Fruit fly (Drosophila melanogaster) whole organism, embryonic: Measurements from ENCODE around the gene CG5934.

Source experiments
- Abd-B ChIP-seq: fragments of 200-800 bp; sonication (Bioruptor generic); optimal IDR thresholded peaks from 2 replicates; lab custom pipeline; 2018; ENCODE audit warnings: missing biosample characterization, mild to moderate bottlenecking, missing genetic modification characterization, moderate library complexity
- CG10654 ChIP-seq: fragments of 200-800 bp; sonication (Bioruptor generic); optimal IDR thresholded peaks from 2 replicates; lab custom pipeline; 2016; ENCODE audit warnings: missing biosample characterization, missing genetic modification characterization
- CG11085 ChIP-seq: fragments of 200-800 bp; sonication (Bioruptor generic); IDR thresholded peaks from 2 replicates; pipeline ENCODE4 v1.3.6; 2022; ENCODE audit warnings: missing biosample characterization, missing genetic modification characterization
- CG11398 ChIP-seq: fragments of 200-800 bp; sonication (Bioruptor generic); optimal IDR thresholded peaks from 2 replicates; lab custom pipeline; 2016; ENCODE audit warnings: missing biosample characterization, missing genetic modification characterization
- CG11456 ChIP-seq: fragments of 200-800 bp; sonication (Bioruptor generic); IDR thresholded peaks from 3 replicates; pipeline ENCODE4 v1.3.6; 2022; ENCODE audit warnings: missing biosample characterization, missing genetic modification characterization
- CG12104 ChIP-seq: fragments of 200-800 bp; sonication (Bioruptor generic); optimal IDR thresholded peaks from 3 replicates; lab custom pipeline; 2016; ENCODE audit warnings: missing biosample characterization, missing genetic modification characterization
- CG12219 ChIP-seq: fragments of 200-800 bp; sonication (Bioruptor generic); optimal IDR thresholded peaks from 3 replicates; lab custom pipeline; 2018; ENCODE audit warnings: missing biosample characterization, mild to moderate bottlenecking, missing genetic modification characterization
- CG12659 ChIP-seq: fragments of 200-800 bp; sonication (Bioruptor generic); optimal IDR thresholded peaks from 3 replicates; lab custom pipeline; 2017; ENCODE audit warnings: mild to moderate bottlenecking, missing biosample characterization, missing genetic modification reagents, missing genetic modification characterization
- CG12769 ChIP-seq: fragments of 200-800 bp; sonication (Bioruptor generic); optimal IDR thresholded peaks from 2 replicates; lab custom pipeline; 2019; ENCODE audit warnings: missing biosample characterization, mild to moderate bottlenecking, missing genetic modification characterization, moderate library complexity
- CG13123 ChIP-seq: fragments of 200-800 bp; sonication (Bioruptor generic); optimal IDR thresholded peaks from 2 replicates; lab custom pipeline; 2016; ENCODE audit warnings: missing biosample characterization, missing genetic modification characterization
- CG13296 ChIP-seq: fragments of 200-800 bp; sonication (Bioruptor generic); optimal IDR thresholded peaks from 3 replicates; lab custom pipeline; 2018; ENCODE audit warnings: missing biosample characterization, mild to moderate bottlenecking, missing genetic modification characterization
- CG13775 ChIP-seq: fragments of 200-800 bp; sonication (Bioruptor generic); optimal IDR thresholded peaks from 3 replicates; lab custom pipeline; 2017; ENCODE audit warnings: missing biosample characterization, mild to moderate bottlenecking, missing genetic modification characterization
- CG14441 ChIP-seq: fragments of 200-800 bp; sonication (Bioruptor generic); IDR thresholded peaks from 2 replicates; pipeline ENCODE4 v1.3.6; 2022; ENCODE audit warnings: missing biosample characterization, missing genetic modification characterization
- CG15011 ChIP-seq: fragments of 200-800 bp; sonication (Bioruptor generic); optimal IDR thresholded peaks from 3 replicates; lab custom pipeline; 2018; ENCODE audit warnings: missing biosample characterization, mild to moderate bottlenecking, missing genetic modification characterization
- CG16779 ChIP-seq: fragments of 200-800 bp; sonication (Bioruptor generic); IDR thresholded peaks from 2 replicates; pipeline ENCODE4 v1.3.6; 2022; ENCODE audit warnings: missing biosample characterization, missing genetic modification characterization
- CG18011 ChIP-seq: fragments of 200-800 bp; sonication (Bioruptor generic); optimal IDR thresholded peaks from 2 replicates; lab custom pipeline; 2017; ENCODE audit warnings: missing biosample characterization, missing genetic modification characterization, mild to moderate bottlenecking, moderate library complexity, missing genotype
- CG2889 ChIP-seq: fragments of 200-800 bp; sonication (Bioruptor generic); IDR thresholded peaks from 3 replicates; pipeline ENCODE4 v1.3.6; 2022; ENCODE audit warnings: missing biosample characterization, missing genetic modification characterization
- CG31365 ChIP-seq: fragments of 200-800 bp; sonication (Bioruptor generic); optimal IDR thresholded peaks from 2 replicates; lab custom pipeline; 2018; ENCODE audit warnings: missing biosample characterization, mild to moderate bottlenecking, missing genetic modification characterization
- CG3281 ChIP-seq: fragments of 200-800 bp; sonication (Bioruptor generic); optimal IDR thresholded peaks from 3 replicates; lab custom pipeline; 2017; ENCODE audit warnings: missing biosample characterization, mild to moderate bottlenecking, missing genetic modification characterization
- CG42726 ChIP-seq: fragments of 200-800 bp; sonication (Bioruptor generic); IDR thresholded peaks from 2 replicates; pipeline ENCODE4 v1.3.6; 2022; ENCODE audit warnings: missing biosample characterization, missing genetic modification characterization; ENCODE audit not compliant: partially characterized antibody
- CG4404 ChIP-seq: fragments of 200-800 bp; sonication (Bioruptor generic); IDR thresholded peaks from 2 replicates; pipeline ENCODE4 v1.3.6; 2022; ENCODE audit warnings: missing biosample characterization, missing genetic modification characterization
- CG4707 ChIP-seq: fragments of 200-800 bp; sonication (Bioruptor generic); optimal IDR thresholded peaks from 2 replicates; lab custom pipeline; 2018; ENCODE audit warnings: missing biosample characterization, mild to moderate bottlenecking, missing genetic modification characterization, moderate library complexity
- CG6254 ChIP-seq: fragments of 200-800 bp; sonication (Bioruptor generic); optimal IDR thresholded peaks from 3 replicates; lab custom pipeline; 2017; ENCODE audit warnings: mild to moderate bottlenecking, missing biosample characterization, missing genetic modification reagents, missing genetic modification characterization
- CG7928 ChIP-seq: fragments of 200-800 bp; sonication (Bioruptor generic); optimal IDR thresholded peaks from 2 replicates; lab custom pipeline; 2017; ENCODE audit warnings: missing biosample characterization, mild to moderate bottlenecking, missing genetic modification characterization
- CrebB ChIP-seq: fragments of 200-800 bp; sonication (Bioruptor generic); optimal IDR thresholded peaks from 3 replicates; lab custom pipeline; 2018; ENCODE audit warnings: missing biosample characterization, mild to moderate bottlenecking, missing genetic modification characterization
- D19A ChIP-seq: fragments of 200-800 bp; optimal IDR thresholded peaks from 3 replicates; lab custom pipeline; 2019; ENCODE audit warnings: missing biosample characterization, mild to moderate bottlenecking, missing genetic modification characterization, moderate library complexity
- Gug ChIP-seq: fragments of 200-800 bp; sonication (Bioruptor generic); IDR thresholded peaks from 4 replicates; pipeline ENCODE4 v1.3.6; 2022; ENCODE audit warnings: missing biosample characterization, missing genetic modification characterization
- HLH54F ChIP-seq: fragments of 200-800 bp; sonication (Bioruptor generic); optimal IDR thresholded peaks from 3 replicates; lab custom pipeline; 2016; ENCODE audit warnings: missing biosample characterization, missing genetic modification characterization
- HmgD ChIP-seq: fragments of 200-800 bp; sonication (Bioruptor generic); optimal IDR thresholded peaks from 3 replicates; lab custom pipeline; 2016; ENCODE audit warnings: missing biosample characterization, missing genetic modification characterization
- Rfx ChIP-seq: fragments of 200-800 bp; sonication (Bioruptor generic); IDR thresholded peaks from 2 replicates; pipeline ENCODE4 v1.3.6; 2022; ENCODE audit warnings: missing biosample characterization, missing genetic modification characterization
- Sry-β ChIP-seq: fragments of 200-800 bp; sonication (Bioruptor generic); optimal IDR thresholded peaks from 2 replicates; lab custom pipeline; 2018; ENCODE audit warnings: missing biosample characterization, mild to moderate bottlenecking, missing genetic modification characterization, moderate library complexity
- al ChIP-seq: fragments of 200-800 bp; sonication (Bioruptor generic); IDR thresholded peaks from 2 replicates; pipeline ENCODE4 v1.3.6; 2022; ENCODE audit warnings: missing biosample characterization, missing genetic modification characterization
- ash1 ChIP-seq: fragments of 200-800 bp; sonication (Bioruptor generic); optimal IDR thresholded peaks from 2 replicates; lab custom pipeline; 2018; ENCODE audit warnings: missing biosample characterization, mild to moderate bottlenecking, missing genetic modification characterization
- chm ChIP-seq: fragments of 200-800 bp; sonication (Bioruptor generic); IDR thresholded peaks from 2 replicates; pipeline ENCODE4 v1.3.6; 2022; ENCODE audit warnings: missing biosample characterization, missing genetic modification characterization
- chn ChIP-seq: fragments of 200-800 bp; sonication (Bioruptor generic); optimal IDR thresholded peaks from 2 replicates; lab custom pipeline; 2016; ENCODE audit warnings: missing biosample characterization, missing genetic modification characterization
- dimm ChIP-seq: fragments of 200-800 bp; sonication (Bioruptor generic); IDR thresholded peaks from 2 replicates; pipeline ENCODE4 v1.3.6; 2022; ENCODE audit warnings: missing biosample characterization, missing genetic modification characterization
- ems ChIP-seq: fragments of 200-800 bp; sonication (Bioruptor generic); optimal IDR thresholded peaks from 3 replicates; lab custom pipeline; 2016; ENCODE audit warnings: missing biosample characterization, missing genetic modification characterization
- ham ChIP-seq: fragments of 200-800 bp; sonication (Bioruptor generic); IDR thresholded peaks from 2 replicates; pipeline ENCODE4 v1.3.6; 2022; ENCODE audit warnings: missing biosample characterization, missing genetic modification characterization
- hkb ChIP-seq, 2 experiments: fragments of 200-800 bp in 1 of 2; fragments of >200 bp in 1 of 2; sonication (Bioruptor generic) in 1 of 2; IDR thresholded peaks in 1 of 2; optimal IDR thresholded peaks in 1 of 2; 2 replicates each; pipeline versions ENCODE4 v1.3.6 to Lab custom; 2017 to 2022; ENCODE audit warnings: missing biosample characterization in 1 of 2, missing genetic modification characterization in 1 of 2
- hth ChIP-seq: fragments of >200 bp; optimal IDR thresholded peaks from 2 replicates; lab custom pipeline; 2017; ENCODE audit warnings: inconsistent platforms
- jumu ChIP-seq: fragments of 200-800 bp; sonication (Bioruptor generic); optimal IDR thresholded peaks from 3 replicates; lab custom pipeline; 2016; ENCODE audit warnings: missing biosample characterization, missing genetic modification characterization
- odd ChIP-seq: fragments of 200-800 bp; sonication (Bioruptor generic); optimal IDR thresholded peaks from 2 replicates; lab custom pipeline; 2017; ENCODE audit warnings: missing biosample characterization, mild to moderate bottlenecking, missing genetic modification characterization
- otp ChIP-seq: fragments of 200-800 bp; sonication (Bioruptor generic); IDR thresholded peaks from 3 replicates; pipeline ENCODE4, ENCODE4 v1.3.6; 2022; ENCODE audit warnings: missing biosample characterization, missing genetic modification characterization
- pfk ChIP-seq: fragments of 200-800 bp; sonication (Bioruptor generic); optimal IDR thresholded peaks from 2 replicates; lab custom pipeline; 2018; ENCODE audit warnings: missing biosample characterization, mild to moderate bottlenecking, missing genetic modification characterization, moderate library complexity
- rib ChIP-seq: fragments of 200-800 bp; sonication (Bioruptor generic); IDR thresholded peaks from 2 replicates; pipeline ENCODE4 v1.3.6; 2022; ENCODE audit warnings: missing biosample characterization, missing genetic modification characterization
- run ChIP-seq: fragments of 200-800 bp; sonication (Bioruptor generic); optimal IDR thresholded peaks from 3 replicates; lab custom pipeline; 2018; ENCODE audit warnings: missing biosample characterization, mild to moderate bottlenecking, missing genetic modification characterization
- ssp ChIP-seq: fragments of 200-800 bp; sonication (Bioruptor generic); IDR thresholded peaks from 2 replicates; pipeline ENCODE4 v1.3.6; 2022; ENCODE audit warnings: missing biosample characterization, missing genetic modification characterization
- stc ChIP-seq: fragments of 200-800 bp; sonication (Bioruptor generic); IDR thresholded peaks from 2 replicates; pipeline ENCODE4 v1.3.6; 2022; ENCODE audit warnings: missing biosample characterization, missing genetic modification characterization
- wek ChIP-seq: fragments of 200-800 bp; sonication (Bioruptor generic); optimal IDR thresholded peaks from 3 replicates; lab custom pipeline; 2018; ENCODE audit warnings: missing biosample characterization, mild to moderate bottlenecking, missing genetic modification characterization, moderate library complexity

CG5934 gene

dm6 chr3R:27274533-27275447, 1.3 kb downstream of the CG5934 start, which contains the start of gene CG5938 (continued):
- TF ChIP-seq rib (GFP tag; lab: Robert Waterston, UW) (no peak), pfk (GFP tag; lab: Kevin White, UChicago) (no peak), CG16779 (GFP tag; lab: Robert Waterston, UW) (no peak), ems (GFP tag; lab: Kevin White, UChicago) (no peak), ash1 (GFP tag; lab: Kevin White, UChicago) (no peak), run (no peak), CG11398 (no peak), CG2889 (GFP tag; lab: Robert Waterston, UW) (no peak), Sry-β (GFP tag; lab: Kevin White, UChicago) (no peak), CG12659 (GFP tag; lab: Kevin White, UChicago) (peak; percentile 35), CG11456 (no peak), wek (GFP tag; lab: Kevin White, UChicago) (no peak), CG18011 (GFP tag; lab: Kevin White, UChicago) (no peak), stc (GFP tag; lab: Robert Waterston, UW) (no peak), ssp (GFP tag; lab: Robert Waterston, UW) (no peak), Abd-B (peak; percentile 25), CG7928 (no peak), ham (GFP tag; lab: Robert Waterston, UW) (no peak), CrebB (tag; lab: Kevin White, UChicago) (no peak), CG13296 (GFP tag; lab: Kevin White, UChicago) (no peak), chm (no peak), CG15011 (GFP tag; lab: Kevin White, UChicago) (no peak), D19A (tag; lab: Kevin White, UChicago) (peak; percentile 2), otp (GFP tag; lab: Robert Waterston, UW) (no peak), Gug (0 out of 4 replicates have a peak, but pooled peaks have one; percentile 9), CG10654 (GFP tag; lab: Kevin White, UChicago) (peak; percentile 0), CG14441 (GFP tag; lab: Robert Waterston, UW) (0 out of 2 replicates have a peak, but pooled peaks have one; percentile 29), CG12104 (GFP tag; lab: Kevin White, UChicago) (no peak), dimm (GFP tag; lab: Robert Waterston, UW) (no peak), hth (lab: Kevin White, UChicago) (no peak), CG13123 (GFP tag; lab: Kevin White, UChicago) (no peak), CG12219 (no peak), CG3281 (GFP tag; lab: Kevin White, UChicago) (peak; percentile 30), al (GFP tag; lab: Robert Waterston, UW) (no peak), CG11085 (GFP tag; lab: Robert Waterston, UW) (no peak), CG31365 (tag; lab: Kevin White, UChicago) (no peak), Rfx (peak; percentile 9; the same call in 1 of the 2 replicates), CG6254 (GFP tag; lab: Kevin White, UChicago) (no peak), CG42726 (no peak), CG13775 (GFP tag; lab: Kevin White, UChicago) (peak; percentile 58), CG4404 (GFP tag; lab: Robert Waterston, UW) (no peak), chn (GFP tag; lab: Kevin White, UChicago) (no peak), jumu (GFP tag; lab: Kevin White, UChicago) (no peak), odd (GFP tag; lab: Kevin White, UChicago) (no peak), HmgD (GFP tag; lab: Kevin White, UChicago) (no peak), hkb (optimal IDR thresholded peaks at IDR 0.05; lab: Kevin White, UChicago) (peak; percentile 26), hkb (GFP tag; IDR thresholded peaks at IDR 0.05; lab: Robert Waterston, UW) (no peak), CG12769 (no peak), HLH54F (no peak), CG4707 (GFP tag; lab: Kevin White, UChicago) (no peak)
